Fruit fly (Drosophila melanogaster): ENCODE results near the gene CG10920.

The CG10920 gene

dm6 chrX:7892539-7892899, 38.5 kb upstream of the CG10920 start (continued):
- TF ChIP-seq CG9215 (GFP tag; IDR thresholded peaks at IDR 0.05) (no peak), zen (tag; optimal IDR thresholded peaks at IDR 0.05) (peak; percentile 15), B-H2 (GFP tag; optimal IDR thresholded peaks at IDR 0.05) (no peak), CG6254 (GFP tag; optimal IDR thresholded peaks at IDR 0.05) (no peak), Hr39 (optimal IDR thresholded peaks at IDR 0.05) (no peak), CG14710 (tag; optimal IDR thresholded peaks at IDR 0.05) (peak; percentile 17), esg (GFP tag; conservative IDR thresholded peaks at IDR 0.05) (no peak), ems (GFP tag; optimal IDR thresholded peaks at IDR 0.05) (no peak), fd3F (GFP tag; optimal IDR thresholded peaks at IDR 0.05) (no peak), sc (optimal IDR thresholded peaks at IDR 0.05) (no peak), sc (GFP tag; optimal IDR thresholded peaks at IDR 0.05) (no peak), her (GFP tag; optimal IDR thresholded peaks at IDR 0.05) (no peak), CG8290 (GFP tag; optimal IDR thresholded peaks at IDR 0.05) (no peak), CG8290 (tag; optimal IDR thresholded peaks at IDR 0.05) (no peak), CG5245 (GFP tag; optimal IDR thresholded peaks at IDR 0.05) (no peak), peb (GFP tag; IDR thresholded peaks at IDR 0.05) (no peak), nom (GFP tag; optimal IDR thresholded peaks at IDR 0.05) (no peak), CG4730 (GFP tag; IDR thresholded peaks at IDR 0.05) (no peak), dmrt11E (tag; optimal IDR thresholded peaks at IDR 0.05) (peak; percentile 53), ara (GFP tag; IDR thresholded peaks at IDR 0.05) (no peak), sd (tag; optimal IDR thresholded peaks at IDR 0.05) (no peak), Ets65A (GFP tag) (peak; percentile 10), CG17612 (GFP tag; IDR thresholded peaks at IDR 0.05) (no peak), sim (GFP tag; IDR thresholded peaks at IDR 0.05) (no peak), tll (GFP tag; optimal IDR thresholded peaks at IDR 0.05) (no peak), CG1603 (tag; optimal IDR thresholded peaks at IDR 0.05) (no peak), CG12071 (GFP tag; optimal IDR thresholded peaks at IDR 0.05) (no peak), CG6175 (GFP tag; IDR thresholded peaks at IDR 0.05) (no peak), pb (GFP tag; optimal IDR thresholded peaks at IDR 0.05) (no peak), CG17385 (GFP tag; optimal IDR thresholded peaks at IDR 0.05) (peak; percentile 8), CG8281 (tag; optimal IDR thresholded peaks at IDR 0.05) (no peak), otp (GFP tag; IDR thresholded peaks at IDR 0.05) (no peak), CG7745 (tag; optimal IDR thresholded peaks at IDR 0.05) (no peak), CG18262 (tag; optimal IDR thresholded peaks at IDR 0.05) (peak; percentile 25), chif (GFP tag; optimal IDR thresholded peaks at IDR 0.05) (peak in 1 of 2 experiments; percentile 25), inv (GFP tag; IDR thresholded peaks at IDR 0.05; ENCODE audit: partially characterized antibody) (no peak), CG10321 (GFP tag; IDR thresholded peaks at IDR 0.05) (no peak), Six4 (GFP tag; optimal IDR thresholded peaks at IDR 0.05) (no peak), CG9932 (GFP tag; IDR thresholded peaks at IDR 0.05) (no peak), CG12769 (tag; optimal IDR thresholded peaks at IDR 0.05) (no peak), CG2199 (GFP tag; IDR thresholded peaks at IDR 0.05) (no peak), zf30C (GFP tag; optimal IDR thresholded peaks at IDR 0.05) (no peak), H15 (GFP tag; IDR thresholded peaks at IDR 0.05) (no peak), Antp (GFP tag; optimal IDR thresholded peaks at IDR 0.05) (no peak), HHEX (GFP tag; optimal IDR thresholded peaks at IDR 0.05) (no peak), gsb (GFP tag; IDR thresholded peaks at IDR 0.05) (no peak), CG33557 (GFP tag; optimal IDR thresholded peaks at IDR 0.05) (peak; percentile 8), Nf-YC (tag; optimal IDR thresholded peaks at IDR 0.05) (no peak), run (tag; optimal IDR thresholded peaks at IDR 0.05) (no peak), CG7839 (tag; optimal IDR thresholded peaks at IDR 0.05) (peak; percentile 1), CG1792 (GFP tag; optimal IDR thresholded peaks at IDR 0.05) (no peak), slp2 (GFP tag; optimal IDR thresholded peaks at IDR 0.05) (no peak), CG6272 (GFP tag; IDR thresholded peaks at IDR 0.05) (no peak)
